Worm (Caenorhabditis elegans): ENCODE measurements around the gene srlf-35.
A peak's percentile ranks its signal among the peaks of the same experiment; 100 is the strongest.

Gene srlf-35

DNA sequence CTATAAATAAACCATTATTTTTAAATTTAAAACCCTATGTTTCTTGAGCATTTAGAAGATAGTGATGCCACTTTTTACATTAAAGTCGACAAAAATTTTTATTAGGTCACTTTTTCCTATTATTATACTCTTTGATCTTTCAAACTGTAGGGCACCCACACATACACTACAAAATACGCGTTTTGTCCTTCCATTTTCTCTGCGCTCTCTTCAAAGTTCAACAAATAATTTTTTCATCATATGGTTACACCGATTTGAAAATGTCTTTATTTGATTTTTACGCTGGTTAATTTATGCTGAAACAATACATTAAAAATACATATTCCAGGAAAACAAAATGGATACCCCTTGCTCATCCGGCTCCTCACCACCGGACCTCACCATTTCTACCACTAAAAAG lies 41.6 kb upstream of the srlf-35 start, which contains the start of gene nhr-202:
nhr-202 (plus strand) TSS at position 326 of the 400 bp plus-strand sequence.
- TF ChIP-seq F13H6.1 (tag; optimal IDR thresholded peaks at IDR 0.05) (peak; percentile 4), fos-1 (tag; optimal IDR thresholded peaks at IDR 0.05) (peak; percentile 52), dmd-4 (tag; optimal IDR thresholded peaks at IDR 0.05) (no peak), gmeb-1 (tag; optimal IDR thresholded peaks at IDR 0.05) (peak; percentile 12), sma-9 (GFP tag; optimal IDR thresholded peaks at IDR 0.05) (peak; percentile 83), sma-9 (tag; optimal IDR thresholded peaks at IDR 0.05) (no peak), crh-2 (tag; optimal IDR thresholded peaks at IDR 0.05) (peak; percentile 65), nhr-25 (tag; optimal IDR thresholded peaks at IDR 0.05) (peak; percentile 34), nhr-21 (tag; optimal IDR thresholded peaks at IDR 0.05) (no peak), nhr-129 (tag; optimal IDR thresholded peaks at IDR 0.05) (peak; percentile 68)

DNA sequence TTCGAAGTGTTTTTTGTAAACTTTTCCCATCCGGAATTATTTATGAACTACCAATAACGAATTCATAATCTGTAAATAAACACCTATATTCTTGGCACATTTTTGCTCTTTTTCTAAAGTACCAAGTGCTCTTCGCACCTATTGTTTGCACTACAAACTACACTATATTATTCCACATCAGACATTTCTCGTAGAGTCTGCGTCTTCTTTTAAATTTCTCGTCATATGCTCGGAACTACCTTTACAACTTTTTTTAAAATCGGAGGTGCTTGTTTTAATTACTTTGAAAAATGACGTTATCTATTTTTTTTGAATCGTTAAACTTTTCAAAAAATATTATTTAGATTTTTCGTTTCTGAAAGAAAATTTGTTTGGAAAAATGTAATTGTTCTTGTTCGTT lies 39.0 kb upstream of the srlf-35 start, which contains the start of gene nhr-201:
nhr-201 (plus strand) TSS at position 29 of the 400 bp plus-strand sequence.
- TF ChIP-seq F13H6.1 (tag; optimal IDR thresholded peaks at IDR 0.05) = no peak
- no peak for TF ChIP-seq egl-27 (tag; optimal IDR thresholded peaks at IDR 0.05)
- no peak for TF ChIP-seq C34F6.9 (tag; optimal IDR thresholded peaks at IDR 0.05)
- no peak for TF ChIP-seq nhr-12 (tag; optimal IDR thresholded peaks at IDR 0.05)
- no peak for TF ChIP-seq ZK546.5 (tag; optimal IDR thresholded peaks at IDR 0.05)
- no peak for TF ChIP-seq ceh-16 (tag; optimal IDR thresholded peaks at IDR 0.05)
- no peak for TF ChIP-seq lin-39 (tag; optimal IDR thresholded peaks at IDR 0.05)
- no peak for TF ChIP-seq ztf-4 (tag; optimal IDR thresholded peaks at IDR 0.05)
- no peak for TF ChIP-seq alr-1 (tag; optimal IDR thresholded peaks at IDR 0.05)
- no peak for TF ChIP-seq lsy-2 (tag; optimal IDR thresholded peaks at IDR 0.05)
- TF ChIP-seq lin-13 (GFP tag; optimal IDR thresholded peaks at IDR 0.05) = no peak
- TF ChIP-seq sma-9 (GFP tag; optimal IDR thresholded peaks at IDR 0.05) = peak; percentile 44
- TF ChIP-seq sma-9 (tag; optimal IDR thresholded peaks at IDR 0.05) = no peak
- TF ChIP-seq crh-2 (tag; optimal IDR thresholded peaks at IDR 0.05) = peak; percentile 49
- no peak for TF ChIP-seq R02D3.7 (tag; optimal IDR thresholded peaks at IDR 0.05)
- no peak for TF ChIP-seq elt-1 (tag; optimal IDR thresholded peaks at IDR 0.05)
- no peak for TF ChIP-seq unc-62 (GFP tag; optimal IDR thresholded peaks at IDR 0.05)
- TF ChIP-seq nhr-23 (tag; optimal IDR thresholded peaks at IDR 0.05) = no peak

DNA sequence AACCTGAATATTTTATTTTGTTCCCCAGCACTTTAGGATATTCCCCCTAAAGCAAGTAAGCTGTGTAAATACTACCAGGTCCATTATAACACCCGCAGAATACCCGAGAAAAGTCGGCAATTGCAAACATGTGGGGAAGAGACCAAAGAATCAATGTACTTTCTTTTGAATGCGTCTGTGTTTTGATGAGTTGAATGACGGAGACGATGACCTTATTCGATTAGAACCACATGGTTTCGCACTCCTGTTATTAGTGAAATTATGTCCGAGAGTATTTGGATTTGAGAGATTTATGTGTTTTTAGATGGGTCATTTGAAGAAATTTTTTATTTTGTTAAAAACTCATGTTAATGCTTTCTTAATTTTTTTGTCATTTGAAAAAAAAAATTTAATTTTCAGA lies 38.5 kb upstream of the srlf-35 start:
- peak; percentile 33 for TF ChIP-seq blmp-1 (tag; optimal IDR thresholded peaks at IDR 0.05; ENCODE audit: insufficient read depth)
- TF ChIP-seq unc-62 (GFP tag; optimal IDR thresholded peaks at IDR 0.05) = no peak
- TF ChIP-seq sma-9 (GFP tag; optimal IDR thresholded peaks at IDR 0.05) = peak; percentile 25
- TF ChIP-seq sma-9 (tag; optimal IDR thresholded peaks at IDR 0.05) = no peak

DNA sequence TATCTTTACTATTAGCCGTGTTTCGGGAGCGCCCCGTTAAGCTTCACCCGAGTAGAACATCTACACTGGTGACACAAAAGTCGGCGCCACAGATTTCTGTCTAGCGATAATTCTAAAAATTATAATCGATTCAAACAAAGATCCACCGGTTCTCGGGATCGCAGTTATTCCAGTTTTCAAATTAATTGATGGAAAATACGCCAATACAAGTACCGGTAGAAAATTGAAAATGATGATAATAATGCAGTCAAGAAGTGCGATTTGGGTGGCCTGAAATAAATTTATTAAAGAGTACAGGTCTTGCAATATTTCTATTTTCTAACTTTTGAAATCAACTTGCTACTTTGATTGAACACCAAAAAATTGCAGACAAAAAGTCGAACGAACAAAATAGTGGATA lies 36.3 kb upstream of the srlf-35 start:
- TF ChIP-seq sma-3 (GFP tag; optimal IDR thresholded peaks at IDR 0.05) (no peak), gmeb-1 (tag; optimal IDR thresholded peaks at IDR 0.05) (no peak), blmp-1 (tag; optimal IDR thresholded peaks at IDR 0.05; ENCODE audit: insufficient read depth) (no peak)

DNA sequence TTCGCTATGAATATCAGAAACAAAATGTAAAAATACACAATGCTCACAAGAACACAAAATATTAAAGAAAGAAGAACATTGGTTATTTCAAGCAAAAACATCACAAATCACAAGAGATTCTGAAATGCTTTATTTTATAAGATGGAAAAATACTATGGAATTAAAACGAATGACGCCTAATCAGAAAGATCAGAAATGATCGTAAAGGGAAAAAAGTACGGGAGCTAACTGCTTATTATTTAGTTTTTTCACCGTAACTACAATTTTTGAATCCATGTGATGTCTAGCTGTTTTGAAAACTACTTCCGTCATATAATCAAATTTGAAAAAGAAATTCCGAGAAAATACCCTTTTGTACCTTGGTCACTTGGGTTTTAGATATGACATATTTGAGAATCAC lies 35.4 kb upstream of the srlf-35 start, which contains the start of gene srbc-57:
srbc-57 (minus strand) TSS at position 101 of the 400 bp plus-strand sequence.
- TF ChIP-seq skn-1 (tag; optimal IDR thresholded peaks at IDR 0.05) (no peak), aly-2 (tag; optimal IDR thresholded peaks at IDR 0.05) (no peak), nhr-21 (tag; optimal IDR thresholded peaks at IDR 0.05) (no peak), nhr-23 (tag; optimal IDR thresholded peaks at IDR 0.05) (no peak), sma-3 (GFP tag; optimal IDR thresholded peaks at IDR 0.05) (no peak), nhr-25 (tag; optimal IDR thresholded peaks at IDR 0.05) (no peak), dmd-4 (tag; optimal IDR thresholded peaks at IDR 0.05) (no peak), ama-1 (optimal IDR thresholded peaks at IDR 0.05) (no peak), ceh-82 (tag; optimal IDR thresholded peaks at IDR 0.05) (no peak), egl-27 (tag; optimal IDR thresholded peaks at IDR 0.05) (no peak), gmeb-1 (tag; optimal IDR thresholded peaks at IDR 0.05) (no peak), lin-11 (tag; optimal IDR thresholded peaks at IDR 0.05) (no peak), nhr-12 (tag; optimal IDR thresholded peaks at IDR 0.05) (no peak), unc-55 (GFP tag; optimal IDR thresholded peaks at IDR 0.05) (no peak), nhr-11 (tag; optimal IDR thresholded peaks at IDR 0.05) (no peak), C34F6.9 (tag; optimal IDR thresholded peaks at IDR 0.05) (no peak), ztf-11 (tag; optimal IDR thresholded peaks at IDR 0.05) (no peak), blmp-1 (tag; optimal IDR thresholded peaks at IDR 0.05; ENCODE audit: insufficient read depth) (no peak), unc-62 (GFP tag; optimal IDR thresholded peaks at IDR 0.05) (no peak), zag-1 (tag; optimal IDR thresholded peaks at IDR 0.05) (no peak)
